Worm (Caenorhabditis elegans): ENCODE data around the gene K10G4.5.

K10G4.5 gene

ce11 chrV:17301375-17301774 lies at the start of gene K10G4.5:
TSS of gene K10G4.5 (minus strand) at chrV:17301475.
- no peak for TF ChIP-seq ztf-11 (tag; optimal IDR thresholded peaks at IDR 0.05)
- TF ChIP-seq elt-2 (tag; optimal IDR thresholded peaks at IDR 0.05) = peak; percentile 10
- no peak for TF ChIP-seq lin-15B (tag; optimal IDR thresholded peaks at IDR 0.05)

- no peak for TF ChIP-seq pqm-1 (tag; optimal IDR thresholded peaks at IDR 0.05)
- TF ChIP-seq aly-2 (tag; optimal IDR thresholded peaks at IDR 0.05) = no peak
- TF ChIP-seq pha-4 (tag; optimal IDR thresholded peaks at IDR 0.05) = no peak
- TF ChIP-seq elt-3 (tag; optimal IDR thresholded peaks at IDR 0.05) = no peak
- TF ChIP-seq nhr-67 (tag; optimal IDR thresholded peaks at IDR 0.05) = no peak
- TF ChIP-seq elt-2 (tag; optimal IDR thresholded peaks at IDR 0.05) = no peak
- no peak for TF ChIP-seq lin-15B (tag; optimal IDR thresholded peaks at IDR 0.05)
- TF ChIP-seq nhr-12 (tag; optimal IDR thresholded peaks at IDR 0.05) = no peak
- TF ChIP-seq ztf-4 (tag; optimal IDR thresholded peaks at IDR 0.05) = no peak
- no peak for TF ChIP-seq nhr-76 (tag; optimal IDR thresholded peaks at IDR 0.05)
- no peak for TF ChIP-seq skn-1 (tag; optimal IDR thresholded peaks at IDR 0.05)
- TF ChIP-seq fkh-10 (GFP tag; optimal IDR thresholded peaks at IDR 0.05) = no peak
- TF ChIP-seq nhr-28 (tag; optimal IDR thresholded peaks at IDR 0.05) = no peak
Measured at ce11 chrV:17350093-17350492, 48.8 kb upstream of the K10G4.5 start, which contains the start of gene lsy-27. TSS of gene lsy-27 (minus strand) at chrV:17350193.

- TF ChIP-seq ceh-9 (tag; optimal IDR thresholded peaks at IDR 0.05) (no peak), lin-39 (tag; optimal IDR thresholded peaks at IDR 0.05) (no peak), zag-1 (tag; optimal IDR thresholded peaks at IDR 0.05) (no peak), pqm-1 (tag; optimal IDR thresholded peaks at IDR 0.05) (peak; percentile 28), snpc-4 (tag; optimal IDR thresholded peaks at IDR 0.05) (no peak), elt-2 (tag; optimal IDR thresholded peaks at IDR 0.05) (peak; percentile 40)
Measured at ce11 chrV:17347602-17348001, 46.3 kb upstream of the K10G4.5 start, which contains the start of gene skr-5. TSS of gene skr-5 (plus strand) at chrV:17347902.

- TF ChIP-seq pha-4 (tag; optimal IDR thresholded peaks at IDR 0.05) = peak; percentile 25
- no peak for TF ChIP-seq nhr-11 (tag; optimal IDR thresholded peaks at IDR 0.05)
- peak; percentile 6 for TF ChIP-seq pqm-1 (tag; optimal IDR thresholded peaks at IDR 0.05)
- TF ChIP-seq elt-2 (tag; optimal IDR thresholded peaks at IDR 0.05) = peak; percentile 51
Measured at ce11 chrV:17344876-17345275, 43.6 kb upstream of the K10G4.5 start, which contains the start of the genes fbxa-188 and fbxa-189. TSS of gene fbxa-188 (minus strand) at chrV:17344926. TSS of gene fbxa-189 (plus strand) at chrV:17345214.

- no peak for TF ChIP-seq egl-5 (tag; optimal IDR thresholded peaks at IDR 0.05)
- peak; percentile 60 for TF ChIP-seq elt-2 (tag; optimal IDR thresholded peaks at IDR 0.05)
- TF ChIP-seq unc-62 (GFP tag; optimal IDR thresholded peaks at IDR 0.05) = no peak
- TF ChIP-seq egl-27 (tag; optimal IDR thresholded peaks at IDR 0.05) = no peak
- TF ChIP-seq nhr-28 (tag; optimal IDR thresholded peaks at IDR 0.05) = no peak
- no peak for TF ChIP-seq elt-3 (tag; optimal IDR thresholded peaks at IDR 0.05)
Measured at ce11 chrV:17339349-17339748, 38.1 kb upstream of the K10G4.5 start.

ce11 chrV:17331340-17331739 lies 30.1 kb upstream of the K10G4.5 start, which contains the start of gene fbxa-185:
TSS of gene fbxa-185 (plus strand) at chrV:17331640.
- TF ChIP-seq fkh-10 (GFP tag; optimal IDR thresholded peaks at IDR 0.05) (no peak), elt-2 (tag; optimal IDR thresholded peaks at IDR 0.05) (no peak), snpc-4 (tag; optimal IDR thresholded peaks at IDR 0.05) (no peak), ztf-4 (tag; optimal IDR thresholded peaks at IDR 0.05) (no peak), mml-1 (tag; optimal IDR thresholded peaks at IDR 0.05) (no peak), ztf-11 (tag; optimal IDR thresholded peaks at IDR 0.05) (no peak), elt-3 (tag; optimal IDR thresholded peaks at IDR 0.05) (no peak), eor-1 (tag; optimal IDR thresholded peaks at IDR 0.05) (no peak), sea-2 (GFP tag; optimal IDR thresholded peaks at IDR 0.05) (no peak), unc-62 (GFP tag; optimal IDR thresholded peaks at IDR 0.05) (no peak), nhr-25 (tag; optimal IDR thresholded peaks at IDR 0.05) (no peak), ceh-9 (tag; optimal IDR thresholded peaks at IDR 0.05) (no peak), fos-1 (tag; optimal IDR thresholded peaks at IDR 0.05) (no peak)

- TF ChIP-seq lsy-12 (tag; optimal IDR thresholded peaks at IDR 0.05) = no peak
- no peak for TF ChIP-seq jun-1 (tag; optimal IDR thresholded peaks at IDR 0.05)
- TF ChIP-seq lin-15B (tag; optimal IDR thresholded peaks at IDR 0.05) = no peak
- TF ChIP-seq nhr-76 (tag; optimal IDR thresholded peaks at IDR 0.05) = no peak
- TF ChIP-seq elt-2 (tag; optimal IDR thresholded peaks at IDR 0.05) = no peak
- TF ChIP-seq mdl-1 (tag; optimal IDR thresholded peaks at IDR 0.05) = no peak
- no peak for TF ChIP-seq mml-1 (tag; optimal IDR thresholded peaks at IDR 0.05)
- TF ChIP-seq ama-1 (optimal IDR thresholded peaks at IDR 0.05) = no peak
- no peak for TF ChIP-seq hmg-11 (tag; optimal IDR thresholded peaks at IDR 0.05)
- TF ChIP-seq ceh-28 (tag; optimal IDR thresholded peaks at IDR 0.05) = no peak
- TF ChIP-seq pha-4 (tag; optimal IDR thresholded peaks at IDR 0.05) = no peak
- no peak for TF ChIP-seq unc-39 (tag; optimal IDR thresholded peaks at IDR 0.05)
- TF ChIP-seq nhr-23 (tag; optimal IDR thresholded peaks at IDR 0.05) = no peak
- TF ChIP-seq elt-1 (tag; optimal IDR thresholded peaks at IDR 0.05) = no peak
- no peak for TF ChIP-seq nhr-43 (tag; optimal IDR thresholded peaks at IDR 0.05; ENCODE audit: poor library complexity, severe bottlenecking)
- no peak for TF ChIP-seq nhr-12 (tag; optimal IDR thresholded peaks at IDR 0.05)
Measured at ce11 chrV:17328497-17328896, 27.2 kb upstream of the K10G4.5 start, which contains the start of gene srg-44. TSS of gene srg-44 (plus strand) at chrV:17328797.

All from whole organism, L3 larva.